Worm (Caenorhabditis elegans): Measurements from ENCODE around the gene B0285.3.
"Not testable (repeated sequence)": the region's sequence is repeated elsewhere in the genome, so short reads cannot be mapped to it uniquely, and the experiment has no call there.

Gene B0285.3

ce11 chrIII:4378600-4379293 is 35.6 kb upstream of the B0285.3 start (continued):
- peak in 1 of 2 experiments; percentile 66 for TF ChIP-seq unc-62 (GFP tag; optimal IDR thresholded peaks at IDR 0.05 in 1 of 2)
- not testable (repeated sequence) for TF ChIP-seq unc-62, pha-4 (tag; optimal IDR thresholded peaks at IDR 0.05)
- peak; percentile 46 to 62; a peak in 1 of 4 replicates for TF ChIP-seq madf-5 (GFP tag; IDR thresholded peaks at IDR 0.05)
- TF ChIP-seq nhr-25 (tag; optimal IDR thresholded peaks at IDR 0.05; ENCODE audit: borderline replicate concordance, insufficient read depth): peak; percentile 79
- peak; percentile 65 for TF ChIP-seq lim-7 (GFP tag; IDR thresholded peaks at IDR 0.05)
- TF ChIP-seq mep-1 (tag; optimal IDR thresholded peaks at IDR 0.05): peak; percentile 72
- peak; percentile 41 for TF ChIP-seq gei-8 (GFP tag; optimal IDR thresholded peaks at IDR 0.05)
- peak; percentile 57 for TF ChIP-seq T20F7.1 (GFP tag; optimal IDR thresholded peaks at IDR 0.05)
- TF ChIP-seq lsy-2 (tag; optimal IDR thresholded peaks at IDR 0.05): peak in 1 of 2 experiments; percentile 64
- TF ChIP-seq ctbp-1 (GFP tag; IDR thresholded peaks at IDR 0.05): peak; percentile 69
- TF ChIP-seq dmd-9 (GFP tag; IDR thresholded peaks at IDR 0.05): 0 out of 2 replicates have a peak, but pooled peaks have one; percentile 30
- 0 out of 2 replicates have a peak, but pooled peaks have one; percentile 12 for TF ChIP-seq Y105C5A.15 (GFP tag; IDR thresholded peaks at IDR 0.05)
- peak; percentile 68 for TF ChIP-seq arid-1 (GFP tag; conservative IDR thresholded peaks at IDR 0.05)
- TF ChIP-seq pqm-1 (tag; optimal IDR thresholded peaks at IDR 0.05): peak; percentile 70
- TF ChIP-seq php-3 (GFP tag; IDR thresholded peaks at IDR 0.05): peak; percentile 48
- TF ChIP-seq hlh-11 (tag; optimal IDR thresholded peaks at IDR 0.05): peak; percentile 78
- TF ChIP-seq mdt-29 (GFP tag; IDR thresholded peaks at IDR 0.05): 0 out of 2 replicates have a peak, but pooled peaks have one; percentile 17
- peak; percentile 88 for TF ChIP-seq hmg-1.1 (GFP tag; IDR thresholded peaks at IDR 0.05)
- TF ChIP-seq zip-2 (tag; optimal IDR thresholded peaks at IDR 0.05): peak; percentile 45
- TF ChIP-seq fkh-10 (GFP tag; optimal IDR thresholded peaks at IDR 0.05): peak; percentile 4
- peak; percentile 73 for TF ChIP-seq ceh-20 (GFP tag; IDR thresholded peaks at IDR 0.05)
- peak; percentile 77 for TF ChIP-seq nhr-48 (tag; optimal IDR thresholded peaks at IDR 0.05)
- peak; percentile 91 for TF ChIP-seq set-16 (GFP tag; IDR thresholded peaks at IDR 0.05)
- TF ChIP-seq rbr-2 (tag; optimal IDR thresholded peaks at IDR 0.05): peak; percentile 69
- TF ChIP-seq mxl-3 (GFP tag; optimal IDR thresholded peaks at IDR 0.05): peak; percentile 48
- TF ChIP-seq snpc-1.2 (GFP tag; IDR thresholded peaks at IDR 0.05): peak; percentile 30; the same call in 1 of the 2 replicates
- TF ChIP-seq lin-38 (GFP tag; IDR thresholded peaks at IDR 0.05): peak; percentile 72
- peak; percentile 44 for TF ChIP-seq spr-3 (GFP tag; optimal IDR thresholded peaks at IDR 0.05)
- peak; percentile 34 for TF ChIP-seq hlh-30 (tag; optimal IDR thresholded peaks at IDR 0.05; ENCODE audit: insufficient read depth)
- TF ChIP-seq Y48G9A.11 (GFP tag; IDR thresholded peaks at IDR 0.05): 0 out of 2 replicates have a peak, but pooled peaks have one; percentile 7
- TF ChIP-seq dve-1 (tag; optimal IDR thresholded peaks at IDR 0.05; ENCODE audit: insufficient read depth): peak; percentile 43
- TF ChIP-seq pha-4 (GFP tag; IDR thresholded peaks at IDR 0.05): peak; percentile 82
- peak; percentile 64 for TF ChIP-seq tra-1 (GFP tag; IDR thresholded peaks at IDR 0.05)
- TF ChIP-seq daf-19 (GFP tag; conservative IDR thresholded peaks at IDR 0.05): 0 out of 2 replicates have a peak, but pooled peaks have one; percentile 57
- peak; percentile 69 for TF ChIP-seq nhr-111 (GFP tag; optimal IDR thresholded peaks at IDR 0.05)
- TF ChIP-seq egl-43 (GFP tag; IDR thresholded peaks at IDR 0.05): peak; percentile 79
- TF ChIP-seq vab-7 (GFP tag; IDR thresholded peaks at IDR 0.05): 0 out of 2 replicates have a peak, but pooled peaks have one; percentile 43

ce11 chrIII:4374854-4375253 is 31.7 kb upstream of the B0285.3 start, which contains the start of gene pals-26:
TSS of gene pals-26 (plus strand) at chrIII:4375154.
- no peak for TF ChIP-seq unc-39 (tag; optimal IDR thresholded peaks at IDR 0.05)
- no peak for TF ChIP-seq lsy-2 (tag; optimal IDR thresholded peaks at IDR 0.05)
- TF ChIP-seq fos-1 (tag; optimal IDR thresholded peaks at IDR 0.05): no peak
- no peak for TF ChIP-seq lin-29 (GFP tag; IDR thresholded peaks at IDR 0.05)
- TF ChIP-seq hmg-1.1 (GFP tag; IDR thresholded peaks at IDR 0.05): no peak
- TF ChIP-seq php-3 (GFP tag; IDR thresholded peaks at IDR 0.05): no peak
- TF ChIP-seq R02D3.7 (tag; optimal IDR thresholded peaks at IDR 0.05): no peak
- no peak for TF ChIP-seq attf-4 (tag; optimal IDR thresholded peaks at IDR 0.05)
- no peak for TF ChIP-seq cey-2 (tag; optimal IDR thresholded peaks at IDR 0.05; ENCODE audit: borderline replicate concordance, insufficient read depth)
- TF ChIP-seq lin-13 (GFP tag; optimal IDR thresholded peaks at IDR 0.05): no peak
- no peak for TF ChIP-seq ceh-62 (tag; optimal IDR thresholded peaks at IDR 0.05)
- no peak for TF ChIP-seq ceh-82 (tag; optimal IDR thresholded peaks at IDR 0.05)
- no peak for TF ChIP-seq daf-8 (GFP tag; IDR thresholded peaks at IDR 0.05)
- TF ChIP-seq spr-1 (tag; optimal IDR thresholded peaks at IDR 0.05): no peak
- no peak for TF ChIP-seq Y48G9A.11 (GFP tag; IDR thresholded peaks at IDR 0.05)
- TF ChIP-seq nhr-48 (tag; optimal IDR thresholded peaks at IDR 0.05): no peak
- no peak for TF ChIP-seq ces-1 (GFP tag; optimal IDR thresholded peaks at IDR 0.05)

Data from whole organism, L4 larva.